Worm (Caenorhabditis elegans) whole organism, L4 larva: ENCODE measurements around the gene cyp-14A4.

ENCODE experiments used
- D1046.2 ChIP-seq: fragments of 200-800 bp; sonication (Bioruptor generic); IDR thresholded peaks from 2 replicates; pipeline ENCODE4 v1.3.6; 2022; ENCODE audit warnings: missing genetic modification characterization, missing compliant biosample characterization
- F10B5.3 ChIP-seq: sonication (generic microtip); optimal IDR thresholded peaks from 2 replicates; lab custom pipeline; 2016; ENCODE audit warnings: mild to moderate bottlenecking, missing genetic modification characterization, missing compliant biosample characterization
- F26F4.8 ChIP-seq: fragments of 200-800 bp; sonication (Bioruptor generic); conservative IDR thresholded peaks from 2 replicates; pipeline ENCODE4 v1.3.6; 2022; ENCODE audit warnings: missing genetic modification characterization, missing compliant biosample characterization
- F49E8.2 ChIP-seq: sonication (generic microtip); optimal IDR thresholded peaks from 2 replicates; lab custom pipeline; 2016; ENCODE audit warnings: missing compliant biosample characterization, mild to moderate bottlenecking, missing genetic modification characterization, borderline replicate concordance
- Y48G9A.11 ChIP-seq: fragments of 200-800 bp; sonication (Bioruptor generic); IDR thresholded peaks from 2 replicates; pipeline ENCODE4 v1.3.6; 2022; ENCODE audit warnings: missing genetic modification reagents, missing genetic modification characterization, missing compliant biosample characterization
- Y5F2A.4 ChIP-seq: fragments of 200-800 bp; sonication (Bioruptor generic); optimal IDR thresholded peaks from 2 replicates; lab custom pipeline; 2018; ENCODE audit warnings: mild to moderate bottlenecking, missing genetic modification characterization, missing compliant biosample characterization
- ZK337.2 ChIP-seq: fragments of 200-800 bp; sonication (Bioruptor generic); IDR thresholded peaks from 2 replicates; pipeline ENCODE4 v1.3.6; 2022; ENCODE audit warnings: missing genetic modification reagents, missing genetic modification characterization, missing compliant biosample characterization
- ZK546.5 ChIP-seq, 2 experiments: sonication (generic microtip); optimal IDR thresholded peaks; 2 replicates each; lab custom pipeline; 2017; ENCODE audit warnings: missing biosample characterization in 2 of 2, missing genetic modification characterization in 2 of 2
- aha-1 ChIP-seq: fragments of 150-350 bp; peaks from one replicate; lab custom pipeline; 2014; ENCODE audit warnings: missing biosample characterization, missing genetic modification characterization
- aly-2 ChIP-seq: sonication (generic microtip); optimal IDR thresholded peaks from 2 replicates; lab custom pipeline; 2018; ENCODE audit warnings: missing biosample characterization, missing genetic modification characterization
- ama-1 ChIP-seq: fragments of 150-350 bp; optimal IDR thresholded peaks from 2 replicates; lab custom pipeline; 2014; ENCODE audit warnings: inconsistent platforms, mixed read lengths
- arid-1 ChIP-seq: fragments of 200-800 bp; sonication (Bioruptor generic); conservative IDR thresholded peaks from 2 replicates; pipeline ENCODE4 v1.3.6; 2022; ENCODE audit warnings: missing genetic modification reagents, missing genetic modification characterization, missing compliant biosample characterization
- ceh-20 ChIP-seq: fragments of 200-800 bp; sonication (Bioruptor generic); IDR thresholded peaks from 2 replicates; pipeline ENCODE4 v1.3.6; 2022; ENCODE audit warnings: missing genetic modification reagents, missing genetic modification characterization, missing compliant biosample characterization
- ceh-32 ChIP-seq: sonication (generic microtip); optimal IDR thresholded peaks from 2 replicates; lab custom pipeline; 2016; ENCODE audit warnings: mild to moderate bottlenecking, missing genetic modification characterization, missing compliant biosample characterization; ENCODE audit not compliant: poor library complexity
- ceh-82 ChIP-seq: sonication (generic microtip); optimal IDR thresholded peaks from 2 replicates; lab custom pipeline; 2017; ENCODE audit warnings: missing biosample characterization, missing genetic modification characterization
- daf-16 ChIP-seq, 3 experiments: sonication (generic microtip); optimal IDR thresholded peaks; 2 replicates each; lab custom pipeline; 2016 to 2017; ENCODE audit warnings: missing genetic modification characterization in 3 of 3, missing genetic modification reagents in 3 of 3, mild to moderate bottlenecking in 2 of 3, missing compliant biosample characterization in 2 of 3, missing biosample characterization in 1 of 3, moderate library complexity in 1 of 3
- dmd-6 ChIP-seq: fragments of 200-800 bp; sonication (Bioruptor generic); IDR thresholded peaks from 2 replicates; pipeline ENCODE4 v1.3.6; 2022; ENCODE audit warnings: missing genetic modification reagents, missing genetic modification characterization, missing compliant biosample characterization
- dmd-8 ChIP-seq: fragments of 200-800 bp; sonication (Bioruptor generic); IDR thresholded peaks from 2 replicates; pipeline ENCODE4 v1.3.6; 2022; ENCODE audit warnings: missing genetic modification characterization, missing compliant biosample characterization
- duxl-1 ChIP-seq: sonication (generic microtip); optimal IDR thresholded peaks from 2 replicates; lab custom pipeline; 2016; ENCODE audit warnings: mild to moderate bottlenecking, missing genetic modification characterization, moderate library complexity, missing compliant biosample characterization; ENCODE audit not compliant: poor library complexity
- egl-43 ChIP-seq: fragments of 200-800 bp; sonication (Bioruptor generic); IDR thresholded peaks from 2 replicates; pipeline ENCODE4 v1.3.6; 2022; ENCODE audit warnings: missing genetic modification reagents, missing genetic modification characterization, missing compliant biosample characterization
- fkh-10 ChIP-seq: fragments of 150-350 bp; optimal IDR thresholded peaks from 2 replicates; lab custom pipeline; 2014; ENCODE audit warnings: missing biosample characterization, missing genetic modification reagents, missing genetic modification characterization
- hlh-11 ChIP-seq: fragments of 200-800 bp; sonication (Bioruptor generic); optimal IDR thresholded peaks from 2 replicates; lab custom pipeline; 2018; ENCODE audit warnings: mild to moderate bottlenecking, missing genetic modification characterization, missing compliant biosample characterization
- lim-7 ChIP-seq: fragments of 200-800 bp; sonication (Bioruptor generic); IDR thresholded peaks from 2 replicates; pipeline ENCODE4 v1.3.6; 2022; ENCODE audit warnings: missing genetic modification characterization, missing compliant biosample characterization
- lin-13 ChIP-seq: fragments of 150-350 bp; optimal IDR thresholded peaks from 2 replicates; lab custom pipeline; 2014; ENCODE audit warnings: missing biosample characterization, missing genetic modification reagents, missing genetic modification characterization
- lin-29 ChIP-seq: fragments of 200-800 bp; sonication (Bioruptor generic); IDR thresholded peaks from 2 replicates; pipeline ENCODE4 v1.3.6; 2022; ENCODE audit warnings: missing genetic modification reagents, missing genetic modification characterization, missing compliant biosample characterization
- lin-39 ChIP-seq: fragments of 150-350 bp; optimal IDR thresholded peaks from 2 replicates; lab custom pipeline; 2014; ENCODE audit warnings: missing biosample characterization, missing genetic modification reagents, missing genetic modification characterization
- lir-3 ChIP-seq: sonication (generic microtip); optimal IDR thresholded peaks from 2 replicates; lab custom pipeline; 2016; ENCODE audit warnings: mild to moderate bottlenecking, missing genetic modification characterization, missing compliant biosample characterization
- lsy-2 ChIP-seq, 2 experiments: fragments of 150-350 bp in 1 of 2; sonication (generic microtip) in 1 of 2; optimal IDR thresholded peaks; 2 replicates each; lab custom pipeline; 2014 to 2017; ENCODE audit warnings: missing biosample characterization in 2 of 2, missing genetic modification characterization in 2 of 2
- madf-5 ChIP-seq, 2 experiments: fragments of 200-800 bp; sonication (Bioruptor generic); IDR thresholded peaks; 2 replicates each; pipeline ENCODE4 v1.3.6; 2022; ENCODE audit warnings: missing compliant biosample characterization in 2 of 2, missing genetic modification characterization in 2 of 2
- madf-9 ChIP-seq: fragments of 200-800 bp; sonication (Bioruptor generic); conservative IDR thresholded peaks from 2 replicates; pipeline ENCODE4 v1.3.6; 2022; ENCODE audit warnings: missing genetic modification reagents, missing genetic modification characterization, missing compliant biosample characterization
- mes-2 ChIP-seq: sonication (generic microtip); optimal IDR thresholded peaks from 2 replicates; lab custom pipeline; 2016; ENCODE audit warnings: missing genotype, mild to moderate bottlenecking, missing genetic modification characterization, missing compliant biosample characterization; ENCODE audit not compliant: poor library complexity, severe bottlenecking
- mxl-2 ChIP-seq: fragments of 200-800 bp; sonication (Bioruptor generic); conservative IDR thresholded peaks from 2 replicates; pipeline ENCODE4 v1.3.6; 2022; ENCODE audit warnings: missing genetic modification reagents, missing genetic modification characterization, missing compliant biosample characterization
- mxl-3 ChIP-seq: fragments of 200-800 bp; sonication (Bioruptor generic); optimal IDR thresholded peaks from 2 replicates; lab custom pipeline; 2018; ENCODE audit warnings: mild to moderate bottlenecking, missing genetic modification characterization, missing compliant biosample characterization
- nhr-10 ChIP-seq: fragments of 150-350 bp; optimal IDR thresholded peaks from 2 replicates; lab custom pipeline; 2014; ENCODE audit warnings: missing biosample characterization, missing genetic modification characterization
- nhr-102 ChIP-seq: sonication (generic microtip); optimal IDR thresholded peaks from 2 replicates; lab custom pipeline; 2016; ENCODE audit warnings: mild to moderate bottlenecking, missing genetic modification characterization, moderate library complexity, missing compliant biosample characterization
- nhr-237 ChIP-seq: sonication (generic microtip); optimal IDR thresholded peaks from 2 replicates; lab custom pipeline; 2017; ENCODE audit warnings: missing biosample characterization, missing genetic modification characterization
- nhr-25 ChIP-seq: sonication (generic microtip); optimal IDR thresholded peaks from 2 replicates; lab custom pipeline; 2017; ENCODE audit warnings: missing genetic modification characterization, mild to moderate bottlenecking, missing compliant biosample characterization, antibody characterized with exemption, moderate library complexity, borderline replicate concordance; ENCODE audit not compliant: insufficient read depth
- nhr-41 ChIP-seq: fragments of 200-800 bp; sonication (Bioruptor generic); IDR thresholded peaks from 2 replicates; pipeline ENCODE4 v1.3.6; 2022; ENCODE audit warnings: missing genetic modification reagents, missing genetic modification characterization, missing compliant biosample characterization
- nhr-6 ChIP-seq: fragments of 150-350 bp; optimal IDR thresholded peaks from 2 replicates; lab custom pipeline; 2014; ENCODE audit warnings: missing biosample characterization, missing genetic modification characterization
- nhr-76 ChIP-seq: fragments of 150-350 bp; optimal IDR thresholded peaks from 2 replicates; lab custom pipeline; 2014; ENCODE audit warnings: missing biosample characterization, missing genetic modification characterization
- set-16 ChIP-seq: fragments of 200-800 bp; sonication (Bioruptor generic); IDR thresholded peaks from 2 replicates; pipeline ENCODE4 v1.3.6; 2022; ENCODE audit warnings: missing genetic modification reagents, missing genetic modification characterization, missing compliant biosample characterization
- spr-3 ChIP-seq: fragments of 200-800 bp; sonication (Bioruptor generic); optimal IDR thresholded peaks from 2 replicates; lab custom pipeline; 2018; ENCODE audit warnings: mild to moderate bottlenecking, missing genetic modification characterization, missing compliant biosample characterization
- tra-1 ChIP-seq: fragments of 200-800 bp; sonication (Bioruptor generic); IDR thresholded peaks from 2 replicates; pipeline ENCODE4 v1.3.6; 2022; ENCODE audit warnings: missing genetic modification reagents, missing genetic modification characterization, missing compliant biosample characterization
- unc-130 ChIP-seq: sonication (generic microtip); optimal IDR thresholded peaks from 2 replicates; lab custom pipeline; 2016; ENCODE audit warnings: missing genetic modification reagents, missing genetic modification characterization, missing compliant biosample characterization
- vab-7 ChIP-seq: fragments of 200-800 bp; sonication (Bioruptor generic); IDR thresholded peaks from 2 replicates; pipeline ENCODE4 v1.3.6; 2022; ENCODE audit warnings: missing genetic modification reagents, missing genetic modification characterization, missing compliant biosample characterization
- zfp-3 ChIP-seq: fragments of 200-800 bp; sonication (Bioruptor generic); conservative IDR thresholded peaks from 2 replicates; pipeline ENCODE4 v1.3.6; 2022; ENCODE audit warnings: missing genetic modification reagents, missing genetic modification characterization, missing compliant biosample characterization

The cyp-14A4 gene

DNA sequence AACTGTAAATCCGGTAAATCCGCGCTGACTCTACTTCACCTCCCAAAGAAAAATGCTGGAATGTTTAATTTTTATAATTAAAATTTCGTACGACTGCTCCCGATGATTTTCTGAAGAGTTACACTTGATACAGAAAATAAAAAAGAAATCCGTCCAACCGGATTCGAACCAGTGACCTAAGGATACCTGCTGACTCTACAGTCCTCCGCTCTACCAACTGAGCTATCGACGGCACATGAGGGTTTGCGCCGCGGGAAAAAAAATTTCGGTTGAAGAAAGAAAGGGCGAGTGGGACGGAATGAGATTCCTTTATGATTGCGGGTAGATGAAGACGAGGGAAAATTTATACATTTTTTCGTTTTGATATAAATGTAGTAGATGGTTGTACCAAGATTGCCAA lies 621 bp upstream of the cyp-14A4 start (continued):
- no peak for TF ChIP-seq lin-13 (GFP tag; lab: Kevin White, UChicago)
- TF ChIP-seq egl-43 (GFP tag; lab: Robert Waterston, UW), result peak; percentile 81
- TF ChIP-seq daf-16 (GFP tag; optimal IDR thresholded peaks at IDR 0.05; lab: Kevin White, UChicago), result peak in 1 of 2 experiments; percentile 52
- peak; percentile 17 for TF ChIP-seq daf-16 (tag; optimal IDR thresholded peaks at IDR 0.05; lab: Kevin White, UChicago)
- 0 out of 2 replicates have a peak, but pooled peaks have one; percentile 23 for TF ChIP-seq zfp-3 (GFP tag; lab: Robert Waterston, UW)
- TF ChIP-seq aly-2 (tag; lab: Kevin White, UChicago), result no peak
- TF ChIP-seq ceh-32 (tag; lab: Kevin White, UChicago), result no peak
- TF ChIP-seq dmd-8 (GFP tag; lab: Robert Waterston, UW), result no peak
- no peak for TF ChIP-seq nhr-25 (tag; lab: Kevin White, UChicago)
- TF ChIP-seq aha-1, result no peak
- TF ChIP-seq madf-5 (GFP tag; IDR thresholded peaks at IDR 0.05; lab: Robert Waterston, UW), result peak in 1 of 2 experiments; percentile 58; a peak in 1 of 4 replicates

DNA sequence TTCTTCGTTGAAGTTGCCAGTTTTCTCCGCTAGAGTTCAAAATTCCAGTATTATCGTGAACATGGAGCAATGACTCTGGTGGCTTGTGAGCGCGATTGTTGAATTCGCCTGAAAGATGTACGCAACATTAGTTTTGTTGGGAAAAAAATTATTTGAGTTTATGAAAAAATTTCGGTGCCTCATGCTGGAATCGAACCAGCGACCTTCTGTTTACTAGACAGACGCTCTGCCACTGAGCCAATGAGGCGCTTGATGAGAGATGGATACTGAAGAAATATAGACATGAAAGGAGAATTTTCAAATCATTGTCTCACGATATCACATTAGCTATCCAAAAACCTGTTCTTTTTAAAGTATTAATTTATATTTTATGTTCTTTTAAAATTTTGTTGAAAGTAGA lies 535 bp downstream of the cyp-14A4 start:
- peak; percentile 35 for TF ChIP-seq duxl-1 (tag; lab: Kevin White, UChicago)
- TF ChIP-seq vab-7 (GFP tag; lab: Robert Waterston, UW), result peak; percentile 83
- TF ChIP-seq nhr-10 (tag; lab: Kevin White, UChicago), result no peak
- TF ChIP-seq dmd-6 (GFP tag; lab: Robert Waterston, UW), result peak; percentile 23; the same call in 1 of the 2 replicates
- TF ChIP-seq zfp-3 (GFP tag; lab: Robert Waterston, UW), result 0 out of 2 replicates have a peak, but pooled peaks have one; percentile 12
- TF ChIP-seq madf-5 (GFP tag; IDR thresholded peaks at IDR 0.05; lab: Robert Waterston, UW), result 0 out of 4 replicates have a peak, but pooled peaks of 1 of the 2 experiments have one; percentile 55
- peak; percentile 44; the same call in 1 of the 2 replicates for TF ChIP-seq ZK337.2
- no peak for TF ChIP-seq nhr-6 (tag; lab: Kevin White, UChicago)
- TF ChIP-seq nhr-76 (tag; lab: Kevin White, UChicago), result no peak
- no peak for TF ChIP-seq lsy-2 (tag; optimal IDR thresholded peaks at IDR 0.05; lab: Kevin White, UChicago)
- peak; percentile 59 for TF ChIP-seq lir-3 (tag; lab: Kevin White, UChicago)
- peak; percentile 28 for TF ChIP-seq F49E8.2 (tag; lab: Kevin White, UChicago)
- TF ChIP-seq mes-2 (tag; lab: Kevin White, UChicago), result no peak
- TF ChIP-seq ama-1 (lab: Kevin White, UChicago), result no peak
- TF ChIP-seq lin-13 (GFP tag; lab: Kevin White, UChicago), result no peak
- TF ChIP-seq nhr-41 (GFP tag; lab: Robert Waterston, UW), result peak; percentile 64; the same call in 1 of the 2 replicates
- TF ChIP-seq Y5F2A.4, result peak; percentile 28
- TF ChIP-seq Y48G9A.11 (GFP tag; lab: Robert Waterston, UW), result peak; percentile 44; the same call in 1 of the 2 replicates
- TF ChIP-seq mxl-3 (GFP tag; lab: Kevin White, UChicago), result peak; percentile 10
- TF ChIP-seq lin-29 (GFP tag; lab: Robert Waterston, UW), result no peak
- TF ChIP-seq nhr-25 (tag; lab: Kevin White, UChicago), result no peak
- TF ChIP-seq F10B5.3 (tag; lab: Kevin White, UChicago), result no peak
- TF ChIP-seq hlh-11, result no peak
- no peak for TF ChIP-seq ceh-32 (tag; lab: Kevin White, UChicago)
- peak; percentile 39 for TF ChIP-seq spr-3 (GFP tag; lab: Kevin White, UChicago)
- no peak for TF ChIP-seq ceh-82 (tag; lab: Kevin White, UChicago)
- TF ChIP-seq lin-39 (tag; lab: Kevin White, UChicago), result no peak
- TF ChIP-seq mxl-2, result no peak
- no peak for TF ChIP-seq nhr-237 (tag; lab: Kevin White, UChicago)
- peak; percentile 78 for TF ChIP-seq F26F4.8
- TF ChIP-seq nhr-102, result peak; percentile 29
- peak; percentile 19 for TF ChIP-seq unc-130 (GFP tag; lab: Kevin White, UChicago)
- TF ChIP-seq ceh-20 (GFP tag; lab: Robert Waterston, UW), result 0 out of 2 replicates have a peak, but pooled peaks have one; percentile 17
- TF ChIP-seq lim-7, result peak; percentile 90
- TF ChIP-seq egl-43 (GFP tag; lab: Robert Waterston, UW), result peak; percentile 85
- TF ChIP-seq fkh-10, result no peak
- peak; percentile 70; the same call in 1 of the 2 replicates for TF ChIP-seq arid-1 (GFP tag; lab: Robert Waterston, UW)
- TF ChIP-seq tra-1, result peak; percentile 71
- 0 out of 2 replicates have a peak, but pooled peaks have one; percentile 44 for TF ChIP-seq madf-9 (GFP tag; lab: Robert Waterston, UW)
- no peak for TF ChIP-seq ZK546.5 (tag; optimal IDR thresholded peaks at IDR 0.05; lab: Kevin White, UChicago)
- no peak; the same call in 1 of the 2 replicates for TF ChIP-seq D1046.2 (GFP tag; lab: Robert Waterston, UW)
- TF ChIP-seq set-16 (GFP tag; lab: Robert Waterston, UW), result no peak
